Fruit fly (Drosophila melanogaster): Measurements from ENCODE around the gene Upf1.

DNA sequence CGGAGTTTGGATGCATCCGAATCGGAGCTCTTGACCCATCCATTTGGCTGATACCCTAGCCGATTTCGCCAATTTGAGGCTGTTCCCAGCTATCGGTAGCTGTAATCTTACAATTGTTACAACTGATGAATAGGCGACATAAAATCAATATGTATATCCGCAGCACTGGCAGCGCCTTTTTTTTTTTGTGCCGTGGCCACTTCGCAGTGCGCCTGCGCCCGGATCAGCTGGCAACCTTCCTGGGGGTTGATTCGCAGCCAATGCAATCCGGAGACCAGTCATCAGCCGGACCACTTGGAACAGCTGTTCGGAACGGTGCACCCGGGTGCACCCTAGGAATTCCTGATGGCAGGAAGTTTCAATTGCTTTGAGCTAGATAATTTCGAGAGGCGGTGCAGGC is 25.6 kb upstream of the Upf1 start, which contains the start of gene Pdzd8:
- no peak for TF ChIP-seq CG14711 (tag; optimal IDR thresholded peaks at IDR 0.05)
- no peak for TF ChIP-seq kay (GFP tag; ENCODE audit: borderline replicate concordance)
- TF ChIP-seq tj (GFP tag; optimal IDR thresholded peaks at IDR 0.05) = no peak
- no peak for TF ChIP-seq CG7045 (GFP tag; optimal IDR thresholded peaks at IDR 0.05)
- no peak for TF ChIP-seq bab1 (GFP tag; optimal IDR thresholded peaks at IDR 0.05)
- TF ChIP-seq toe (GFP tag; optimal IDR thresholded peaks at IDR 0.05) = no peak
